Fruit fly (Drosophila melanogaster) Kc167 (cell line): ENCODE results near the gene CG7900.

Experiments used
- Myc ChIP-seq: fragments of >200 bp; optimal IDR thresholded peaks from 2 replicates; lab custom pipeline; 2017; ENCODE audit warnings: missing external identifiers
- Sin3A ChIP-seq: fragments of >200 bp; optimal IDR thresholded peaks from 2 replicates; lab custom pipeline; 2018; ENCODE audit warnings: missing external identifiers
- h ChIP-seq: fragments of >200 bp; optimal IDR thresholded peaks from 3 replicates; lab custom pipeline; 2018; ENCODE audit warnings: missing external identifiers
- insv ChIP-seq: fragments of >200 bp; optimal IDR thresholded peaks from 3 replicates; lab custom pipeline; 2018; ENCODE audit warnings: missing external identifiers
- psq ChIP-seq: fragments of >200 bp; optimal IDR thresholded peaks from 2 replicates; lab custom pipeline; 2017; ENCODE audit warnings: missing external identifiers
- ttk ChIP-seq: sonication (Bioruptor generic); optimal IDR thresholded peaks from 2 replicates; lab custom pipeline; 2017; ENCODE audit warnings: missing external identifiers

- TF ChIP-seq psq (lab: Kevin White, UChicago) (no peak), Sin3A (lab: Kevin White, UChicago) (no peak), h (lab: Kevin White, UChicago) (no peak), ttk (lab: Kevin White, UChicago) (no peak), insv (no peak), Myc (lab: Kevin White, UChicago) (no peak)
Observed at dm6 chr3R:8118781-8119456, 25.0 kb downstream of the CG7900 start.
